Worm (Caenorhabditis elegans): ENCODE results near the gene twk-31.

The twk-31 gene

DNA sequence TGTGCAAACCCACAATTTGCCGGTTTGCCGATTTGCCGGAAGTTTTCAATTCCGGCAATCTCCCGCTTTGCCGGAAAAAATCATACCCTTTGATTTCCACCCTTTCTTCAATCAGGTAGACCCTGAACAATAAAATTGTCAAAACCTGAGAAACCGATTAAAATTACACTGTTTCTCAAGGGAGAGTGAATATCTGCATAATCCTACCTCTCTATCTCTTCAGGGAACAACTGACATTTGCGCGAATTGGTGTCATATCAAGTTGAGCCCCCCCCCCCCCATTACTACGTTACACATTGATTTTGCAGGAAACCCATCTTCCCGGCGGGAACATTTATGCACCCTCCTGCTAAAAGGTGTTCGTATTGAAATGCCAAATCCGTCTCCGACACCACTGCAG lies at the start of gene twk-31:
Gene twk-31, plus strand, starts transcription at position 301 of the 400 bp plus-strand sequence.
- TF ChIP-seq ceh-2 (tag; optimal IDR thresholded peaks at IDR 0.05) (no peak), gmeb-2 (tag; optimal IDR thresholded peaks at IDR 0.05) (no peak), nfya-1 (tag; optimal IDR thresholded peaks at IDR 0.05) (no peak), hlh-30 (tag; optimal IDR thresholded peaks at IDR 0.05; ENCODE audit: insufficient read depth) (no peak), ceh-9 (tag; optimal IDR thresholded peaks at IDR 0.05) (no peak), sdc-2 (tag; optimal IDR thresholded peaks at IDR 0.05) (no peak), unc-55 (GFP tag; optimal IDR thresholded peaks at IDR 0.05) (peak; percentile 31), elt-2 (tag; optimal IDR thresholded peaks at IDR 0.05) (no peak), eyg-1 (tag; optimal IDR thresholded peaks at IDR 0.05) (no peak)

ce11 chrIII:11361394-11361793 lies 49.1 kb upstream of the twk-31 start:
- TF ChIP-seq C38D4.7 (GFP tag; optimal IDR thresholded peaks at IDR 0.05) (no peak), ref-2 (tag; optimal IDR thresholded peaks at IDR 0.05) (no peak), sox-2 (GFP tag; IDR thresholded peaks at IDR 0.05) (no peak), unc-3 (GFP tag; conservative IDR thresholded peaks at IDR 0.05) (no peak), unc-3 (tag; optimal IDR thresholded peaks at IDR 0.05) (no peak), ceh-9 (tag; optimal IDR thresholded peaks at IDR 0.05) (no peak), hlh-15 (tag; optimal IDR thresholded peaks at IDR 0.05) (no peak), sox-4 (tag; optimal IDR thresholded peaks at IDR 0.05) (no peak), K02D7.2 (tag; optimal IDR thresholded peaks at IDR 0.05) (no peak), fkh-6 (tag; optimal IDR thresholded peaks at IDR 0.05) (no peak), gmeb-2 (tag; optimal IDR thresholded peaks at IDR 0.05) (no peak), ceh-18 (tag; optimal IDR thresholded peaks at IDR 0.05) (no peak), madf-2 (tag; optimal IDR thresholded peaks at IDR 0.05) (no peak), ceh-24 (tag; optimal IDR thresholded peaks at IDR 0.05) (no peak), ama-1 (optimal IDR thresholded peaks at IDR 0.05) (no peak), ahr-1 (tag; optimal IDR thresholded peaks at IDR 0.05) (no peak), lim-6 (tag; optimal IDR thresholded peaks at IDR 0.05) (no peak)

DNA sequence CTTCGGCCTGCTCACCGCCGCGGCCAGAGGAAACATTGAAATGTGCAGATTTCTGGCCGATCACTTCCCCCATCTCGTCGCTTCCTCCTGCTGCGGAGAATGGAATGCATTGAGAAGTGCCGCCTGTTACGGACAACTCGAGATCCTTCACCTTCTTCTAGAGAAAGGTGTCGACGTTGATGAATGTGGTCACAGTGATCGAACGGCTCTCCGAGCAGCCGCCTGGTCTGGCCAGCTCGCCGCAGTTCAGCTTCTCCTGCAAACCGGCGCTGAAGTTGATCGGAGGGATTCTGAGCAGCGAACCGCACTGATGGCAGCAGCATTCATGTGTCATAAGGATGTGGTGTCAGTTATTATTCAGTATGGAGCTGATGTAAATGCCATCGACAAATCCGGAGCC lies 47.6 kb upstream of the twk-31 start:
- TF ChIP-seq fax-1 (tag; optimal IDR thresholded peaks at IDR 0.05), result no peak
- TF ChIP-seq unc-3 (GFP tag; conservative IDR thresholded peaks at IDR 0.05), result no peak
- no peak for TF ChIP-seq unc-3 (tag; optimal IDR thresholded peaks at IDR 0.05)
- no peak for TF ChIP-seq zip-5 (tag; optimal IDR thresholded peaks at IDR 0.05)
- TF ChIP-seq ref-2 (tag; optimal IDR thresholded peaks at IDR 0.05), result no peak
- TF ChIP-seq hlh-8 (tag; optimal IDR thresholded peaks at IDR 0.05), result no peak
- TF ChIP-seq ahr-1 (tag; optimal IDR thresholded peaks at IDR 0.05), result no peak
- TF ChIP-seq sox-2 (GFP tag; IDR thresholded peaks at IDR 0.05), result no peak
- TF ChIP-seq pax-1 (tag; optimal IDR thresholded peaks at IDR 0.05), result no peak
- TF ChIP-seq gmeb-2 (tag; optimal IDR thresholded peaks at IDR 0.05), result no peak
- TF ChIP-seq rnt-1 (tag; optimal IDR thresholded peaks at IDR 0.05), result no peak
- TF ChIP-seq ttx-3 (tag; optimal IDR thresholded peaks at IDR 0.05), result no peak
- TF ChIP-seq F13H6.1 (tag; optimal IDR thresholded peaks at IDR 0.05), result no peak
- no peak for TF ChIP-seq syd-9 (tag; optimal IDR thresholded peaks at IDR 0.05)
- no peak for TF ChIP-seq lim-6 (tag; optimal IDR thresholded peaks at IDR 0.05)
- TF ChIP-seq unc-42 (tag; optimal IDR thresholded peaks at IDR 0.05), result no peak
- no peak for TF ChIP-seq ceh-34 (tag; optimal IDR thresholded peaks at IDR 0.05)
- TF ChIP-seq sdc-2 (tag; optimal IDR thresholded peaks at IDR 0.05), result no peak

- TF ChIP-seq che-1 (tag; optimal IDR thresholded peaks at IDR 0.05) (no peak), ama-1 (optimal IDR thresholded peaks at IDR 0.05) (no peak), ceh-31 (tag; optimal IDR thresholded peaks at IDR 0.05) (no peak), fkh-10 (GFP tag; optimal IDR thresholded peaks at IDR 0.05) (no peak), ahr-1 (tag; optimal IDR thresholded peaks at IDR 0.05) (no peak), lim-6 (tag; optimal IDR thresholded peaks at IDR 0.05) (no peak), lin-11 (tag; optimal IDR thresholded peaks at IDR 0.05) (no peak), ceh-18 (tag; optimal IDR thresholded peaks at IDR 0.05) (no peak), unc-42 (tag; optimal IDR thresholded peaks at IDR 0.05) (no peak), pha-4 (tag; optimal IDR thresholded peaks at IDR 0.05) (no peak), tbx-7 (tag; optimal IDR thresholded peaks at IDR 0.05) (no peak), ttx-3 (tag; optimal IDR thresholded peaks at IDR 0.05) (no peak), Y22D7AL.16 (tag; optimal IDR thresholded peaks at IDR 0.05) (no peak)
Measured at ce11 chrIII:11366467-11366866, 44.0 kb upstream of the twk-31 start, which contains the start of gene T28D6.3. Gene T28D6.3 (plus strand): TSS chrIII:11366767.
